Worm (Caenorhabditis elegans) whole organism, late embryonic: ENCODE measurements around the gene F20B6.4.

ENCODE experiments used
- F13H6.1 ChIP-seq: sonication (generic microtip); optimal IDR thresholded peaks from 2 replicates; lab custom pipeline; 2016; ENCODE audit warnings: missing genetic modification characterization, missing compliant biosample characterization
- K02D7.2 ChIP-seq: sonication (generic microtip); optimal IDR thresholded peaks from 2 replicates; lab custom pipeline; 2017; ENCODE audit warnings: mild to moderate bottlenecking, missing genetic modification characterization, missing compliant biosample characterization
- ahr-1 ChIP-seq: sonication (generic microtip); optimal IDR thresholded peaks from 2 replicates; lab custom pipeline; 2016; ENCODE audit warnings: missing genetic modification characterization, missing compliant biosample characterization
- ama-1 ChIP-seq: fragments of 150-350 bp; optimal IDR thresholded peaks from 2 replicates; lab custom pipeline; 2014
- ceh-14 ChIP-seq: sonication (generic microtip); optimal IDR thresholded peaks from 2 replicates; lab custom pipeline; 2016; ENCODE audit warnings: missing genotype, missing genetic modification characterization, missing compliant biosample characterization
- ceh-18 ChIP-seq: sonication (generic microtip); optimal IDR thresholded peaks from 2 replicates; lab custom pipeline; 2016; ENCODE audit warnings: missing genetic modification characterization, missing compliant biosample characterization
- ceh-2 ChIP-seq: sonication (generic microtip); optimal IDR thresholded peaks from 2 replicates; lab custom pipeline; 2016; ENCODE audit warnings: missing genotype, missing genetic modification characterization, missing compliant biosample characterization
- ceh-22 ChIP-seq: sonication (generic microtip); optimal IDR thresholded peaks from 2 replicates; lab custom pipeline; 2017; ENCODE audit warnings: missing biosample characterization, missing genetic modification characterization
- ceh-31 ChIP-seq: sonication (generic microtip); optimal IDR thresholded peaks from 2 replicates; lab custom pipeline; 2016; ENCODE audit warnings: missing genetic modification characterization, missing compliant biosample characterization
- ceh-34 ChIP-seq: sonication (generic microtip); optimal IDR thresholded peaks from 2 replicates; lab custom pipeline; 2016; ENCODE audit warnings: mild to moderate bottlenecking, missing genetic modification characterization, missing compliant biosample characterization
- ceh-45 ChIP-seq: fragments of 200-800 bp; sonication (Bioruptor generic); IDR thresholded peaks from 2 replicates; pipeline ENCODE4 v1.3.6; 2022; ENCODE audit warnings: missing genetic modification reagents, missing genetic modification characterization, missing compliant biosample characterization
- ceh-48 ChIP-seq: sonication (generic microtip); optimal IDR thresholded peaks from 2 replicates; lab custom pipeline; 2016; ENCODE audit warnings: missing genetic modification characterization, inconsistent platforms, missing compliant biosample characterization
- ceh-9 ChIP-seq: sonication (generic microtip); optimal IDR thresholded peaks from 2 replicates; lab custom pipeline; 2016; ENCODE audit warnings: mild to moderate bottlenecking, missing genetic modification characterization, inconsistent platforms, missing compliant biosample characterization
- che-1 ChIP-seq: sonication (generic microtip); optimal IDR thresholded peaks from 2 replicates; lab custom pipeline; 2016; ENCODE audit warnings: mild to moderate bottlenecking, missing genetic modification characterization, missing compliant biosample characterization
- dve-1 ChIP-seq: sonication (generic microtip); optimal IDR thresholded peaks from 2 replicates; lab custom pipeline; 2017; ENCODE audit warnings: antibody characterized with exemption, mild to moderate bottlenecking, missing genetic modification characterization, missing compliant biosample characterization
- elt-2 ChIP-seq: sonication (generic microtip); optimal IDR thresholded peaks from 2 replicates; lab custom pipeline; 2016; ENCODE audit warnings: missing genetic modification reagents, missing genetic modification characterization, missing compliant biosample characterization
- ets-4 ChIP-seq: sonication (generic microtip); optimal IDR thresholded peaks from 2 replicates; lab custom pipeline; 2016; ENCODE audit warnings: missing genetic modification characterization, missing compliant biosample characterization
- eyg-1 ChIP-seq: sonication (generic microtip); optimal IDR thresholded peaks from 2 replicates; lab custom pipeline; 2016; ENCODE audit warnings: missing genotype, missing genetic modification characterization, missing compliant biosample characterization
- fkh-10 ChIP-seq: fragments of 150-350 bp; optimal IDR thresholded peaks from 2 replicates; lab custom pipeline; 2014; ENCODE audit warnings: missing biosample characterization, missing genetic modification reagents, missing genetic modification characterization
- fkh-6 ChIP-seq: sonication (generic microtip); optimal IDR thresholded peaks from 2 replicates; lab custom pipeline; 2016; ENCODE audit warnings: missing genetic modification characterization, missing compliant biosample characterization
- gmeb-2 ChIP-seq: sonication (generic microtip); optimal IDR thresholded peaks from 2 replicates; lab custom pipeline; 2016; ENCODE audit warnings: missing genetic modification characterization, inconsistent platforms, missing compliant biosample characterization
- hlh-13 ChIP-seq: fragments of 200-800 bp; sonication (Bioruptor generic); optimal IDR thresholded peaks from 2 replicates; lab custom pipeline; 2018; ENCODE audit warnings: mild to moderate bottlenecking, missing genetic modification characterization, missing compliant biosample characterization
- hlh-15 ChIP-seq: sonication (generic microtip); optimal IDR thresholded peaks from 2 replicates; lab custom pipeline; 2016; ENCODE audit warnings: missing genetic modification characterization, missing compliant biosample characterization
- hlh-8 ChIP-seq: sonication (generic microtip); optimal IDR thresholded peaks from 2 replicates; lab custom pipeline; 2016; ENCODE audit warnings: missing genotype, missing genetic modification characterization, missing compliant biosample characterization
- lin-11 ChIP-seq: fragments of 200-800 bp; sonication (Bioruptor generic); optimal IDR thresholded peaks from 2 replicates; lab custom pipeline; 2018; ENCODE audit warnings: mild to moderate bottlenecking, missing genetic modification characterization, missing compliant biosample characterization
- madf-2 ChIP-seq: sonication (generic microtip); optimal IDR thresholded peaks from 2 replicates; lab custom pipeline; 2017; ENCODE audit warnings: missing genetic modification characterization, missing compliant biosample characterization
- nfya-1 ChIP-seq: sonication (generic microtip); optimal IDR thresholded peaks from 2 replicates; lab custom pipeline; 2017; ENCODE audit warnings: missing genetic modification characterization, mild to moderate bottlenecking, missing compliant biosample characterization, antibody characterized with exemption, moderate library complexity
- nhr-11 ChIP-seq: fragments of 150-350 bp; optimal IDR thresholded peaks from 2 replicates; lab custom pipeline; 2014; ENCODE audit warnings: missing biosample characterization, missing genetic modification characterization
- nhr-232 ChIP-seq: sonication (generic microtip); optimal IDR thresholded peaks from 2 replicates; lab custom pipeline; 2016; ENCODE audit warnings: missing genetic modification characterization, missing compliant biosample characterization
- npax-4 ChIP-seq: sonication (generic microtip); optimal IDR thresholded peaks from 2 replicates; lab custom pipeline; 2016; ENCODE audit warnings: missing genetic modification characterization, missing compliant biosample characterization
- odd-2 ChIP-seq: sonication (generic microtip); optimal IDR thresholded peaks from 2 replicates; lab custom pipeline; 2017; ENCODE audit warnings: antibody characterized with exemption, mild to moderate bottlenecking, missing genetic modification characterization, missing compliant biosample characterization
- pat-9 ChIP-seq: fragments of 200-800 bp; sonication (Bioruptor generic); optimal IDR thresholded peaks from 2 replicates; lab custom pipeline; 2018; ENCODE audit warnings: mild to moderate bottlenecking, missing genetic modification characterization, moderate library complexity, missing compliant biosample characterization
- pax-1 ChIP-seq: fragments of 150-350 bp; optimal IDR thresholded peaks from 2 replicates; lab custom pipeline; 2014; ENCODE audit warnings: missing biosample characterization, missing genetic modification characterization
- pqm-1 ChIP-seq: sonication (generic microtip); optimal IDR thresholded peaks from 2 replicates; lab custom pipeline; 2016; ENCODE audit warnings: missing genetic modification characterization, missing compliant biosample characterization
- pros-1 ChIP-seq: fragments of 150-350 bp; optimal IDR thresholded peaks from 2 replicates; lab custom pipeline; 2014; ENCODE audit warnings: missing biosample characterization, missing genetic modification reagents, missing genetic modification characterization
- ref-2 ChIP-seq: sonication (generic microtip); optimal IDR thresholded peaks from 2 replicates; lab custom pipeline; 2016; ENCODE audit warnings: missing genetic modification characterization, missing compliant biosample characterization
- sdc-2 ChIP-seq: sonication (generic microtip); optimal IDR thresholded peaks from 2 replicates; lab custom pipeline; 2016; ENCODE audit warnings: missing genotype, missing genetic modification characterization, missing compliant biosample characterization
- sox-4 ChIP-seq: sonication (generic microtip); optimal IDR thresholded peaks from 2 replicates; lab custom pipeline; 2017; ENCODE audit warnings: mild to moderate bottlenecking, missing genetic modification characterization, inconsistent platforms, missing compliant biosample characterization
- syd-9 ChIP-seq: sonication (generic microtip); optimal IDR thresholded peaks from 2 replicates; lab custom pipeline; 2016; ENCODE audit warnings: mild to moderate bottlenecking, missing genetic modification characterization, moderate library complexity, missing compliant biosample characterization
- tbx-2 ChIP-seq: sonication (generic microtip); optimal IDR thresholded peaks from 2 replicates; lab custom pipeline; 2016; ENCODE audit warnings: missing genetic modification characterization, missing compliant biosample characterization
- ttx-3 ChIP-seq: sonication (generic microtip); optimal IDR thresholded peaks from 2 replicates; lab custom pipeline; 2016; ENCODE audit warnings: missing genetic modification reagents, missing genetic modification characterization, missing compliant biosample characterization
- unc-42 ChIP-seq: sonication (generic microtip); optimal IDR thresholded peaks from 2 replicates; lab custom pipeline; 2016; ENCODE audit warnings: missing genotype, missing genetic modification characterization, missing compliant biosample characterization
- unc-55 ChIP-seq: sonication (generic microtip); optimal IDR thresholded peaks from 2 replicates; lab custom pipeline; 2017; ENCODE audit warnings: missing biosample characterization, missing genetic modification reagents, missing genetic modification characterization
- unc-86 ChIP-seq: sonication (generic microtip); optimal IDR thresholded peaks from 2 replicates; lab custom pipeline; 2016; ENCODE audit warnings: missing genetic modification characterization, missing compliant biosample characterization
- zip-5 ChIP-seq: sonication (generic microtip); optimal IDR thresholded peaks from 2 replicates; lab custom pipeline; 2016; ENCODE audit warnings: missing genetic modification characterization, missing compliant biosample characterization
- ztf-16 ChIP-seq: sonication (generic microtip); optimal IDR thresholded peaks from 2 replicates; lab custom pipeline; 2017; ENCODE audit warnings: missing genetic modification characterization, missing compliant biosample characterization

The F20B6.4 gene

ce11 chrX:4222779-4223387 lies 26.6 kb upstream of the F20B6.4 start:
- TF ChIP-seq unc-55 (GFP tag; lab: Kevin White, UChicago) (peak; percentile 76), ref-2 (peak; percentile 44), K02D7.2 (tag; lab: Kevin White, UChicago) (no peak), ceh-48 (tag; lab: Kevin White, UChicago) (no peak), npax-4 (tag; lab: Kevin White, UChicago) (no peak), ama-1 (peak; percentile 83), ceh-2 (peak; percentile 44), nhr-11 (tag; lab: Kevin White, UChicago) (no peak), ceh-34 (tag; lab: Kevin White, UChicago) (peak; percentile 68), dve-1 (tag; lab: Kevin White, UChicago) (peak; percentile 32), ceh-9 (tag; lab: Kevin White, UChicago) (no peak), fkh-6 (tag; lab: Kevin White, UChicago) (no peak), pqm-1 (tag; lab: Kevin White, UChicago) (no peak), ceh-14 (tag; lab: Kevin White, UChicago) (peak; percentile 50), lin-11 (tag; lab: Kevin White, UChicago) (no peak), tbx-2 (tag; lab: Kevin White, UChicago) (peak; percentile 4), odd-2 (tag; lab: Kevin White, UChicago) (no peak), sox-4 (tag; lab: Kevin White, UChicago) (no peak), sdc-2 (peak; percentile 71), pax-1 (tag; lab: Kevin White, UChicago) (peak; percentile 89), zip-5 (no peak), eyg-1 (peak; percentile 89), ets-4 (tag; lab: Kevin White, UChicago) (peak; percentile 14), fkh-10 (GFP tag; lab: Kevin White, UChicago) (no peak), pat-9 (tag; lab: Kevin White, UChicago) (no peak), ceh-31 (peak; percentile 71), ceh-18 (tag; lab: Kevin White, UChicago) (peak; percentile 50), pros-1 (tag; lab: Kevin White, UChicago) (peak; percentile 71), nhr-232 (tag; lab: Kevin White, UChicago) (no peak), madf-2 (tag; lab: Kevin White, UChicago) (peak; percentile 3), hlh-15 (no peak), hlh-13 (no peak), ahr-1 (tag; lab: Kevin White, UChicago) (no peak), nfya-1 (peak; percentile 35), ceh-45 (GFP tag; lab: Robert Waterston, UW) (no peak), gmeb-2 (tag; lab: Kevin White, UChicago) (no peak), F13H6.1 (peak; percentile 54), unc-42 (tag; lab: Kevin White, UChicago) (peak; percentile 25), ceh-22 (no peak)
- TF ChIP-seq, all 69 proteins: peak for 19

- no peak for TF ChIP-seq syd-9 (tag; lab: Kevin White, UChicago)
- TF ChIP-seq hlh-8 (tag; lab: Kevin White, UChicago) = no peak
- no peak for TF ChIP-seq ceh-18 (tag; lab: Kevin White, UChicago)
- no peak for TF ChIP-seq madf-2 (tag; lab: Kevin White, UChicago)
- no peak for TF ChIP-seq ttx-3 (tag; lab: Kevin White, UChicago)
- no peak for TF ChIP-seq pqm-1 (tag; lab: Kevin White, UChicago)
- TF ChIP-seq unc-86 (tag; lab: Kevin White, UChicago) = no peak
- TF ChIP-seq ceh-2 = no peak
- peak; percentile 42 for TF ChIP-seq hlh-13
- TF ChIP-seq ztf-16 (tag; lab: Kevin White, UChicago) = no peak
- no peak for TF ChIP-seq ref-2
- TF ChIP-seq che-1 = no peak
- no peak for TF ChIP-seq odd-2 (tag; lab: Kevin White, UChicago)
- peak; percentile 64 for TF ChIP-seq nfya-1
- TF ChIP-seq elt-2 = peak; percentile 3
- no peak for TF ChIP-seq ceh-45 (GFP tag; lab: Robert Waterston, UW)
- TF ChIP-seq fkh-6 (tag; lab: Kevin White, UChicago) = no peak
- no peak for TF ChIP-seq lin-11 (tag; lab: Kevin White, UChicago)
- no peak for TF ChIP-seq ceh-34 (tag; lab: Kevin White, UChicago)
- no peak for TF ChIP-seq pros-1 (tag; lab: Kevin White, UChicago)
- no peak for TF ChIP-seq nhr-232 (tag; lab: Kevin White, UChicago)
Measured at ce11 chrX:4222200-4222599, 25.9 kb upstream of the F20B6.4 start.
